Worm (Caenorhabditis elegans) whole organism, young adult: ENCODE measurements around the gene K08D8.5.

Experiments
- B0019.2 ChIP-seq: fragments of 200-800 bp; sonication (Bioruptor generic); conservative IDR thresholded peaks from 2 replicates; pipeline ENCODE4 v1.3.6; 2022; ENCODE audit warnings: missing genetic modification reagents, missing genetic modification characterization, missing compliant biosample characterization
- F37B4.10 ChIP-seq: fragments of 200-800 bp; sonication (Bioruptor generic); IDR thresholded peaks from 2 replicates; pipeline ENCODE4 v1.3.6; 2022; ENCODE audit warnings: missing genetic modification characterization, missing compliant biosample characterization
- F49E8.2 ChIP-seq: sonication (generic microtip); optimal IDR thresholded peaks from 3 replicates; lab custom pipeline; 2017; ENCODE audit warnings: missing genetic modification characterization, mild to moderate bottlenecking, missing compliant biosample characterization, antibody characterized with exemption, moderate library complexity; ENCODE audit not compliant: insufficient read depth
- F52B5.7 ChIP-seq: sonication (generic microtip); optimal IDR thresholded peaks from 2 replicates; lab custom pipeline; 2016; ENCODE audit warnings: mild to moderate bottlenecking, missing genetic modification characterization, missing compliant biosample characterization
- Y79H2A.3 ChIP-seq: fragments of 200-800 bp; sonication (Bioruptor generic); conservative IDR thresholded peaks from 2 replicates; pipeline ENCODE4 v1.3.6; 2022; ENCODE audit warnings: missing genetic modification reagents, missing genetic modification characterization, missing compliant biosample characterization
- ccch-3 ChIP-seq: fragments of 200-800 bp; sonication (Bioruptor generic); optimal IDR thresholded peaks from 2 replicates; lab custom pipeline; 2018; ENCODE audit warnings: mild to moderate bottlenecking, missing genetic modification characterization, missing compliant biosample characterization
- ceh-27 ChIP-seq: fragments of 200-800 bp; sonication (Bioruptor generic); optimal IDR thresholded peaks from 2 replicates; lab custom pipeline; 2018; ENCODE audit warnings: mild to moderate bottlenecking, missing genetic modification characterization, moderate library complexity, missing compliant biosample characterization
- ceh-58 ChIP-seq: fragments of 200-800 bp; sonication (Bioruptor generic); IDR thresholded peaks from 2 replicates; pipeline ENCODE4 v1.3.6; 2022; ENCODE audit warnings: missing genetic modification characterization, missing compliant biosample characterization
- die-1 ChIP-seq: sonication (generic microtip); optimal IDR thresholded peaks from 2 replicates; lab custom pipeline; 2016; ENCODE audit warnings: missing genotype, mild to moderate bottlenecking, missing genetic modification characterization, missing compliant biosample characterization
- efl-1 ChIP-seq: fragments of 150-350 bp; optimal IDR thresholded peaks from 2 replicates; lab custom pipeline; 2014; ENCODE audit warnings: missing biosample characterization, missing genetic modification reagents, missing genetic modification characterization
- egrh-3 ChIP-seq: fragments of 200-800 bp; sonication (Bioruptor generic); IDR thresholded peaks from 2 replicates; pipeline ENCODE4 v1.3.6; 2022; ENCODE audit warnings: missing genetic modification reagents, missing genetic modification characterization, missing compliant biosample characterization
- gei-17 ChIP-seq: fragments of 200-800 bp; sonication (Bioruptor generic); optimal IDR thresholded peaks from 2 replicates; lab custom pipeline; 2018; ENCODE audit warnings: mild to moderate bottlenecking, missing genetic modification characterization, missing compliant biosample characterization
- hmg-1.2 ChIP-seq: fragments of 200-800 bp; sonication (Bioruptor generic); IDR thresholded peaks from 2 replicates; pipeline ENCODE4 v1.3.6; 2022; ENCODE audit warnings: missing genetic modification reagents, missing genetic modification characterization, missing compliant biosample characterization
- let-526 ChIP-seq: fragments of 200-800 bp; sonication (Bioruptor generic); IDR thresholded peaks from 2 replicates; pipeline ENCODE4 v1.3.6; 2022; ENCODE audit warnings: missing genetic modification reagents, missing genetic modification characterization, missing compliant biosample characterization
- lin-26 ChIP-seq: fragments of 200-800 bp; sonication (Bioruptor generic); IDR thresholded peaks from 2 replicates; pipeline ENCODE4 v1.3.6; 2022; ENCODE audit warnings: missing genetic modification reagents, missing genetic modification characterization, missing compliant biosample characterization
- lin-40 ChIP-seq: sonication (generic microtip); optimal IDR thresholded peaks from 2 replicates; lab custom pipeline; 2016; ENCODE audit warnings: missing genetic modification characterization, mild to moderate bottlenecking, missing compliant biosample characterization, missing genotype, missing genetic modification reagents
- madf-6 ChIP-seq: fragments of 200-800 bp; sonication (Bioruptor generic); IDR thresholded peaks from 2 replicates; pipeline ENCODE4 v1.3.6; 2022; ENCODE audit warnings: missing genetic modification reagents, missing genetic modification characterization, missing compliant biosample characterization
- nhr-179 ChIP-seq: sonication (generic microtip); optimal IDR thresholded peaks from 2 replicates; lab custom pipeline; 2016; ENCODE audit warnings: mild to moderate bottlenecking, missing genetic modification characterization, missing compliant biosample characterization
- nhr-80 ChIP-seq: sonication (generic microtip); optimal IDR thresholded peaks from 2 replicates; lab custom pipeline; 2016; ENCODE audit warnings: missing genetic modification characterization, missing compliant biosample characterization
- pha-4 ChIP-seq: fragments of 150-350 bp; sonication (generic microtip); optimal IDR thresholded peaks from 2 replicates; lab custom pipeline; 2014; ENCODE audit warnings: missing biosample characterization, missing genetic modification reagents, missing genetic modification characterization
- repo-1 ChIP-seq: sonication (generic microtip); optimal IDR thresholded peaks from 2 replicates; lab custom pipeline; 2017; ENCODE audit warnings: mild to moderate bottlenecking, missing genetic modification characterization, missing compliant biosample characterization
- sdz-38 ChIP-seq: sonication (generic microtip); optimal IDR thresholded peaks from 2 replicates; lab custom pipeline; 2016; ENCODE audit warnings: missing genotype, missing genetic modification characterization, missing compliant biosample characterization
- snpc-1.1 ChIP-seq: sonication (generic microtip); optimal IDR thresholded peaks from 2 replicates; lab custom pipeline; 2017; ENCODE audit warnings: missing genetic modification characterization, mild to moderate bottlenecking, missing compliant biosample characterization, antibody characterized with exemption, moderate library complexity, missing genotype, missing genetic modification reagents; ENCODE audit not compliant: insufficient read depth
- sptf-2 ChIP-seq: fragments of 200-800 bp; sonication (Bioruptor generic); optimal IDR thresholded peaks from 2 replicates; lab custom pipeline; 2018; ENCODE audit warnings: mild to moderate bottlenecking, missing genetic modification characterization, missing compliant biosample characterization
- tbp1 ChIP-seq: fragments of 200-800 bp; sonication (Bioruptor generic); optimal IDR thresholded peaks from 2 replicates; lab custom pipeline; 2018; ENCODE audit warnings: mild to moderate bottlenecking, missing genetic modification characterization, missing compliant biosample characterization
- tbx-9 ChIP-seq: sonication (generic microtip); optimal IDR thresholded peaks from 2 replicates; lab custom pipeline; 2016; ENCODE audit warnings: borderline replicate concordance, missing genetic modification characterization, inconsistent platforms, missing compliant biosample characterization
- tlf-1 ChIP-seq: fragments of 200-800 bp; sonication (Bioruptor generic); optimal IDR thresholded peaks from 2 replicates; lab custom pipeline; 2018; ENCODE audit warnings: mild to moderate bottlenecking, missing genetic modification characterization, missing compliant biosample characterization
- ztf-18 ChIP-seq: sonication (generic microtip); optimal IDR thresholded peaks from 2 replicates; lab custom pipeline; 2016; ENCODE audit warnings: missing genotype, mild to moderate bottlenecking, missing genetic modification characterization, missing compliant biosample characterization
- ztf-22 ChIP-seq: fragments of 200-800 bp; sonication (Bioruptor generic); optimal IDR thresholded peaks from 2 replicates; lab custom pipeline; 2018; ENCODE audit warnings: mild to moderate bottlenecking, missing genetic modification characterization, moderate library complexity, missing compliant biosample characterization
- ztf-28 ChIP-seq: fragments of 200-800 bp; sonication (Bioruptor generic); IDR thresholded peaks from 2 replicates; pipeline ENCODE4 v1.3.6; 2022; ENCODE audit warnings: missing genetic modification reagents, missing genetic modification characterization, missing compliant biosample characterization

Gene K08D8.5

ce11 chrIV:12920553-12920952, 8.6 kb upstream of the K08D8.5 start (continued):
- no peak for TF ChIP-seq gei-17 (GFP tag; lab: Kevin White, UChicago)
- no peak for TF ChIP-seq die-1 (tag; lab: Kevin White, UChicago)
- no peak for TF ChIP-seq pha-4

- TF ChIP-seq ztf-18 (no peak), madf-6 (GFP tag; lab: Robert Waterston, UW) (no peak), lin-40 (tag; lab: Kevin White, UChicago) (no peak)
Measured at ce11 chrIV:12918256-12918655, 6.3 kb upstream of the K08D8.5 start, which contains the start of gene C32H11.3. C32H11.3 (plus strand) TSS chrIV:12918556.

ce11 chrIV:12915479-12915878, 3.5 kb upstream of the K08D8.5 start, which contains the start of gene srz-15:
srz-15 (plus strand) TSS chrIV:12915779.
- TF ChIP-seq sptf-2 (no peak), F52B5.7 (no peak), ztf-22 (GFP tag; lab: Kevin White, UChicago) (no peak), ceh-58 (GFP tag; lab: Robert Waterston, UW) (no peak), tlf-1 (GFP tag; lab: Kevin White, UChicago) (no peak), ztf-18 (no peak)

- TF ChIP-seq sdz-38 (tag; lab: Kevin White, UChicago) = no peak
- TF ChIP-seq repo-1 (tag; lab: Kevin White, UChicago) = no peak
- TF ChIP-seq Y79H2A.3 = no peak
- TF ChIP-seq nhr-80 (tag; lab: Kevin White, UChicago) = no peak
- no peak for TF ChIP-seq tbx-9 (tag; lab: Kevin White, UChicago)
- TF ChIP-seq snpc-1.1 (tag; lab: Kevin White, UChicago) = no peak
- no peak for TF ChIP-seq let-526 (GFP tag; lab: Robert Waterston, UW)
- no peak for TF ChIP-seq nhr-179 (tag; lab: Kevin White, UChicago)
- no peak for TF ChIP-seq lin-26 (GFP tag; lab: Robert Waterston, UW)
- TF ChIP-seq egrh-3 = no peak
- TF ChIP-seq efl-1 (GFP tag; lab: Kevin White, UChicago) = no peak
Measured at ce11 chrIV:12914532-12915019, 2.6 kb upstream of the K08D8.5 start, which contains the start of gene irg-6. irg-6 (minus strand) TSS chrIV:12914969.

- TF ChIP-seq F37B4.10 (GFP tag; lab: Robert Waterston, UW) (no peak), nhr-80 (tag; lab: Kevin White, UChicago) (peak; percentile 74)
Measured at ce11 chrIV:12909871-12910270, 2.1 kb downstream of the K08D8.5 start, which contains the start of gene K08D8.4. K08D8.4 (minus strand) TSS chrIV:12909998.

- TF ChIP-seq nhr-80 (tag; lab: Kevin White, UChicago) = peak; percentile 75
- TF ChIP-seq B0019.2 = no peak
- no peak for TF ChIP-seq hmg-1.2
- TF ChIP-seq tbp1 (GFP tag; lab: Kevin White, UChicago) = no peak
- TF ChIP-seq ceh-27 (GFP tag; lab: Kevin White, UChicago) = no peak
Measured at ce11 chrIV:12906529-12906928, 5.4 kb downstream of the K08D8.5 start, which contains the start of gene K08D8.3. K08D8.3 (minus strand) TSS chrIV:12906659.

- TF ChIP-seq ztf-28 (GFP tag; lab: Robert Waterston, UW) = no peak
- no peak for TF ChIP-seq F49E8.2 (tag; lab: Kevin White, UChicago)
- peak; percentile 43 for TF ChIP-seq nhr-80 (tag; lab: Kevin White, UChicago)
- no peak for TF ChIP-seq B0019.2
- no peak for TF ChIP-seq ccch-3 (GFP tag; lab: Kevin White, UChicago)
- no peak for TF ChIP-seq madf-6 (GFP tag; lab: Robert Waterston, UW)
- TF ChIP-seq, all 124 proteins: peak for 1
Measured at ce11 chrIV:12903687-12904086, 8.2 kb downstream of the K08D8.5 start.
